Fruit fly (Drosophila melanogaster): ENCODE data around the gene CG7367.
A peak's percentile ranks its signal among the peaks of the same experiment; 100 is the strongest.

CG7367 gene

DNA sequence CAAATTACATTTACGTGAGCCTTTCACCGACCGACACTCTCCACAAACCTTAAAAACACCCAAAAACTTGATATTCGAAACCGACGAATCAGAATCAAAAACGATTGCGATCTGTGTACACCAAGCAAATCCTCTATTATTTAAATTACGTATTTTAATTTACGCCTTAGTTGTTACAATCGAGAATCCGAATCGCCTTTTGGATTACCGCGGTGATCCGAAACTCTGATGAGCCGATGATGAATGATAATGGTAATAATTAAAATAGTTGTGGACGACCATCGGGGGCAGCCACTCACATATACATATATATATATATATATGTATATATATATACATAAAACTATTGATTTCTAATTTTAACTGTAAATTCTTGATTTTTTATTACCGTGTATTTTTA lies at the start of gene CG7367:
Gene CG7367, minus strand, starts transcription at position 101 of the 400 bp plus-strand sequence.
- no peak for TF ChIP-seq CG17801 (GFP tag; optimal IDR thresholded peaks at IDR 0.05; ENCODE audit: partially characterized antibody)

DNA sequence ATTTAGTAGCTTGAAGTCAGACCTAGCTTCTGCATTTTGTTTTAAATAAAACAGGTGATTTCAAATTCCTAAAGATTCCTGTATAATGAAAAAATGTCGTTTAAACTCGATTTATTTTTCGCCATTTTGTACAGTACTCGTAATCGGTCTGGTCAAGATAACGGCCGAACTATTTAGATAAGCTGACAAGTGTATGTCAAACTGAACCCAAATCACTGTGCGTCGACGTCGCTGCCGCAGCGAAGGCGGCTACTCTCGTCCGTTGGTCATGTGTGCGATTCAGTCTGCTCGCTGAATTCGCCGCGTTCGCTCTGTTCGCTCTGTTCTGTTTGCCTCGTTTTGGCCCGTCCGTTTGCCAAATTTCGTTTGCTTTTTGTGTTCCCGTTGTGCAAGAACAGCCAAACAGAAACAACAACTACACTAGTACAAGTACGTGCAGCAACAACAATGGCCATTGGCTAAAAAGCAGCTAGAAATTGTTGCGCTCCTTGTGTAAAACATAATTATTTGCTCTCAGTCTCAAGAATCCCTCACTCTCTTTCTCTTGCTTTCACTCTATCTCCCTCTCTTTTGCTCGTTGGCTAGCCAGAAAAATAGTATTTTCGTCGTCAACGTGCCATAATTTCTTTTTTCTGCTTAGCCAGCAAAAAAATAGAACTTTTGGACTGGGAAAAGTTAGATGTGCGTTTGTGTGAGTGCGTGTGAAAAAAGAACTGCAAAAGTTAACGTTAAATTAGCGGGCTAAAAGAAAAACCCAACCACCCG lies 48.6 kb upstream of the CG7367 start:
- peak; percentile 33 for TF ChIP-seq CG17801 (GFP tag; optimal IDR thresholded peaks at IDR 0.05; ENCODE audit: partially characterized antibody)

dm6 chr2L:8087468-8087789 lies 47.8 kb upstream of the CG7367 start:
- no peak for TF ChIP-seq CG17801 (GFP tag; optimal IDR thresholded peaks at IDR 0.05; ENCODE audit: partially characterized antibody)

DNA sequence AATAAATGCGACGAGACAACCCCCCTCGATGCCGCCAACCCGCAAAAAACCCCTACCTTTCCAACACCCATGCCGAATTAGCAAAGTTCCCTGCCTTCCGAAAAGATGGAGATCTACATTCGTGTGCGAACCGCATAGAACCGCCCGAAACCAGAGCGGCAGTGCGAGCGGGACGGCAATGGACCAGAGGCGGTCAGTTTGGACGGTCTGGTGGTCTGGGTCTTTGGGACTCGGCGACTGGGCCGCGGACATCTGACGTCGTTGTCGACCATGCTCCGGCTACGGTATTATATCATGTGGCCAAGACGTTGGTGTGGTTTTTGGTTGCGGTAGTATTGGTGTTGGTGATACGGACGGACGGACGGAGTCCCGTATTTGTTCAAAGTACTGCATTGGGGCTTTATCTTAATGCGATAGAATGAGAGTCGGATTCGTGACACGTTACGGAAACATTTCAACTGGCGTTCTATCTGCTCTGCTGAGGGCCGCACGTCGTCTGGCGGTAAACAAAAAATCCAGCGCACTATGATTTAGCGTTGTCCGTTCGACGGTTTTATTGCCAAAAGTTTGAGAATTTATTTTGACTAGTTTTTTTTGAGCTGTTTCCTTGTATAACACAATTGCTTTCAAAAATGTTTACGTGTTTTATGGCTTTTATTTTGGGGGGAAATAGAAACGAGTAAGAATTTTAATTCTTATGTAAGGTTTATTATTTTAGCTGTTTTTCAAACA lies 47.3 kb upstream of the CG7367 start:
- no peak for TF ChIP-seq CG17801 (GFP tag; optimal IDR thresholded peaks at IDR 0.05; ENCODE audit: partially characterized antibody)

- TF ChIP-seq CG17801 (GFP tag; optimal IDR thresholded peaks at IDR 0.05; ENCODE audit: partially characterized antibody): no peak
Observed at dm6 chr2L:8085466-8086164, 46.0 kb upstream of the CG7367 start.

DNA sequence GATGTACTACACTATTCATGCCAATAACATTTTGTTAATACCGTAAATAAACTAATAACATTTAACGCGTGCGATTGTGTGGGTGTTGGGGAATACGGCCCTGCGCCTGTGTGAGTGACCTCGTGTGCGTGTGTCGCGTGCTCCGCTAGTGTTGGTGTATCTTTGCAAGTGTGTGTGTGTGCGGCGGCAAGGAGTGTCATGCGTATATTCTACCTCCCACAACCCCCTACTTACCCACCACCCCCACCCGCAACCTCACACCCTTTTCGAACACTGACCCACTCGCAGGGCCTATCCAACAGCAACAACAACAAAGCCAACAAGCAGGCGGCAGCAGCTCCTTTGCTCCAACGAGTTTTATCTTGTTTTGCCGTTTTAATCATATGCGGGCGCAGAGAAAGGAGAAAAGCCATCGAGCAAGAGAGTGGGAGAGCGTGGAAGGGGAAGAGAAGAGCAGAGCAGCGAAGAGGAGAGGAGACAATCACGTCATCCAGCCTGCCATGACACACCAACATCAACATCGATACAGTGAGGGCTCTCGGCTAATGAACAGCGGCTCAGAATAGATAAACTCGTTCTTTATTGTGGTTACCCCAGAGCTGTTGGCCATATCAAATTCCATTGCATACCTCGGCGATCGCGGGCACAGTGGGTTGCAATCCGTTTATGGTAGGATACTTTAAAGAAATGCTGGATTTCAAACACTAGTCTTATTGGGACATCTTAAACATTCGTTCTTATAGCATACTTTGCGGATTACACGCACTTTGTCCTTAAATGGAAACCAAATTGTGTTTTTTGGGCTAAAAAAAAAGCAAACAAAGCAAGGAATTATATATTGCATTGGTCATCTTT lies 45.0 kb upstream of the CG7367 start:
- TF ChIP-seq CG17801 (GFP tag; optimal IDR thresholded peaks at IDR 0.05; ENCODE audit: partially characterized antibody): no peak

DNA sequence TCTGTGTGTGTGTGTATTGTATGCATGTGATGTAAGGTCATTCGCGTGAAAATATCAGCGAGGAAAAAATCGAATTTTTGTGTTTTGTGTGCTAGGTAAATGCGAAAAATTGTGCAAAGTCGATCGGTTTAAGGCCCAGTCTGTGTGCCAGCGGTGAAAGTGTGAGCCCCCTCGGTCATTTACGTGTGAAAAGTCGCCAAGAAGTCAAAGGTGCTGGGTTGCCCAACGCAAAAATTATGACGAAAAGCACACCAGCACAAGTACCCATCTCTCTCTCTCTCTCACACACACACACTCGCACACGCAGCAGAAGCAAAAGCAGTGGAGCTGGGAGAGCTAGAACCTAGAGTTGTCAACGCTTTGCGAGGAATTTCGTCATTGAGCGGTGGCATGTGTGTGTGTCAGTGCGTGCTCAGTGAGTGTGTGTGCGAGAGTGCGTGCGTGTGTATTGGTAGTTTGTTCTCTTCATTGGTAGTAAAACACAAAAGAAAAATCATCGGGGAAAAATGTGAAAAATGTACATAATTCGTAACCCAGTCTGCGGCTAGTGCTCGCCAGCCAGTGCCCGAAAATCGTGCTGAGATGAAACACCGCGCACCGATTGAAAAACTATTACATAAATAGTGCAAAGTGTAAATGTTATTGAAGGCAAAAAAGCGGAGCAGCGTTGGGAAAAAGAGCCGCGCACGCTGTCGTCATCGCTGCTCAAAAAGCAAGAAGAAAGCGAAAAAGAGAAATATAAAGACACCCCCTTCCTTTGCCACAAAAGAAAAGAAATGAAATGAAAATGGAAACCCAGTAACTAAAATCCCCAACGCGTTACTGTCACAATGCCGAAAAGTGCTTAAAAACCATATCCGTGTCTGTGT lies 44.1 kb upstream of the CG7367 start:
- TF ChIP-seq CG17801 (GFP tag; optimal IDR thresholded peaks at IDR 0.05; ENCODE audit: partially characterized antibody): no peak

dm6 chr2L:8083413-8083426 lies 43.6 kb upstream of the CG7367 start, which contains the start of gene Bsg:
Bsg (plus strand) TSS chr2L:8083420.
- no peak for TF ChIP-seq CG17801 (GFP tag; optimal IDR thresholded peaks at IDR 0.05; ENCODE audit: partially characterized antibody)

DNA sequence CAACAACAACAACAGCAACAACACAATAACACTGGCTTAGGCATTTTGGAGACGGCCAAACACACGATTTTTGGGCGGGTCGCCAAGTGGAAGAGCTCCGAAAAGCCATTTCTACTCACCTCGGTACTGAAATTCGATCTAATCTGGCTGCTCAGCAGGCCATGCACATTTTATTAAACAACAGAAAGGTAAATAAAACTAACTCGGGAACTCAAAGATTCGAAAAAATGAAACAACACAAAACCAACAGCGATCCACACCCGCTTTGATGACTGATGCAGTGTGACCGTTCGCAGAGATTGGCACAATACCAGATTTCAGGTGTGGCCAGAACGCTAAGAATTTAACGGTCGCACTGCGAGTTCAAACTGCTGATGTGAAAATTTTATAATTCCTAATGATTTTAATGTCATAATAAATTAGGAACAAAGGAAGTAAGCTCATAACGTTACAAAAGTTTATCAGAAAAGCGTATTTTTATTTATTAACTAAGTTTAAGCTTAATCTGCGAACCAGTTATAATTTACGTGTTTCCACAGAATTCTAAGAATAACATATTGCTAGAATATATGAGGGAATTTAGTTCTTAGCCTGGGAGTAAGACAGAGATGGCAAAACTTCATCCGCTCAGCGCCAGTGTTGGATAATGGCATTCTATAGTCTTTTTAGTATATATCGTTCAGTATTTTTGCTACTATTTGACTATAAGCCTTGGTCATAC lies 43.3 kb upstream of the CG7367 start, which contains the start of gene Mcr:
Gene Mcr, minus strand, starts transcription at position 291 of the 721 bp plus-strand sequence.
- TF ChIP-seq CG17801 (GFP tag; optimal IDR thresholded peaks at IDR 0.05; ENCODE audit: partially characterized antibody): peak; percentile 14

dm6 chr2L:8081640-8082485 lies 42.3 kb upstream of the CG7367 start:
- no peak for TF ChIP-seq CG17801 (GFP tag; optimal IDR thresholded peaks at IDR 0.05; ENCODE audit: partially characterized antibody)

- TF ChIP-seq CG17801 (GFP tag; optimal IDR thresholded peaks at IDR 0.05; ENCODE audit: partially characterized antibody): no peak
Observed at dm6 chr2L:8080645-8081044, 41.1 kb upstream of the CG7367 start.

- no peak for TF ChIP-seq CG17801 (GFP tag; optimal IDR thresholded peaks at IDR 0.05; ENCODE audit: partially characterized antibody)
Observed at dm6 chr2L:8072692-8073091, 33.1 kb upstream of the CG7367 start, which contains the start of the genes MED20 and Trf. MED20 (minus strand) TSS chr2L:8072848. Trf (plus strand) TSS chr2L:8072895.

All from ovary, adult (tissue).